Fruit fly (Drosophila melanogaster) whole organism, embryonic: Measurements from ENCODE around the gene CAHbeta.

Experiments
- CG11398 ChIP-seq: fragments of 200-800 bp; sonication (Bioruptor generic); optimal IDR thresholded peaks from 2 replicates; lab custom pipeline; 2016; ENCODE audit warnings: missing biosample characterization, missing genetic modification characterization
- CG12071 ChIP-seq: fragments of 200-800 bp; sonication (Bioruptor generic); optimal IDR thresholded peaks from 3 replicates; lab custom pipeline; 2018; ENCODE audit warnings: missing biosample characterization, mild to moderate bottlenecking, missing genetic modification characterization
- CG12155 ChIP-seq: fragments of 200-800 bp; sonication (Bioruptor generic); optimal IDR thresholded peaks from 3 replicates; lab custom pipeline; 2016; ENCODE audit warnings: missing biosample characterization, missing genetic modification characterization
- CG12236 ChIP-seq: fragments of 200-800 bp; sonication (Bioruptor generic); optimal IDR thresholded peaks from 2 replicates; lab custom pipeline; 2016; ENCODE audit warnings: missing biosample characterization, missing genetic modification characterization
- CG12744 ChIP-seq: fragments of 200-800 bp; sonication (Bioruptor generic); optimal IDR thresholded peaks from 2 replicates; lab custom pipeline; 2016; ENCODE audit warnings: missing biosample characterization, missing genetic modification characterization
- CG12942 ChIP-seq: fragments of 200-800 bp; sonication (Bioruptor generic); optimal IDR thresholded peaks from 3 replicates; lab custom pipeline; 2016; ENCODE audit warnings: missing biosample characterization, missing genetic modification characterization
- CG13775 ChIP-seq: fragments of 200-800 bp; sonication (Bioruptor generic); optimal IDR thresholded peaks from 3 replicates; lab custom pipeline; 2017; ENCODE audit warnings: missing biosample characterization, mild to moderate bottlenecking, missing genetic modification characterization
- CG14667 ChIP-seq: fragments of 200-800 bp; sonication (Bioruptor generic); IDR thresholded peaks from 2 replicates; pipeline ENCODE4 v1.3.6; 2022; ENCODE audit warnings: missing biosample characterization, missing genetic modification characterization
- CG17359 ChIP-seq: fragments of 200-800 bp; sonication (Bioruptor generic); optimal IDR thresholded peaks from 3 replicates; lab custom pipeline; 2018; ENCODE audit warnings: missing biosample characterization, mild to moderate bottlenecking, missing genetic modification characterization, moderate library complexity
- CG17568 ChIP-seq: fragments of 200-800 bp; sonication (Bioruptor generic); optimal IDR thresholded peaks from 2 replicates; lab custom pipeline; 2018; ENCODE audit warnings: missing biosample characterization, mild to moderate bottlenecking, missing genetic modification characterization, moderate library complexity
- CG17912 ChIP-seq: fragments of 200-800 bp; sonication (Bioruptor generic); optimal IDR thresholded peaks from 2 replicates; lab custom pipeline; 2018; ENCODE audit warnings: missing biosample characterization, mild to moderate bottlenecking, missing genetic modification characterization
- CG2116 ChIP-seq: fragments of 200-800 bp; sonication (Bioruptor generic); optimal IDR thresholded peaks from 3 replicates; lab custom pipeline; 2018; ENCODE audit warnings: missing biosample characterization, mild to moderate bottlenecking, missing genetic modification characterization
- CG2202 ChIP-seq: fragments of 200-800 bp; sonication (Bioruptor generic); optimal IDR thresholded peaks from 2 replicates; lab custom pipeline; 2018; ENCODE audit warnings: missing biosample characterization, mild to moderate bottlenecking, missing genetic modification characterization
- CG30431 ChIP-seq: fragments of 200-800 bp; sonication (Bioruptor generic); optimal IDR thresholded peaks from 2 replicates; lab custom pipeline; 2017; ENCODE audit warnings: missing biosample characterization, missing genetic modification characterization
- CG31441 ChIP-seq: fragments of 200-800 bp; sonication (Bioruptor generic); IDR thresholded peaks from 2 replicates; pipeline ENCODE4 v1.3.6; 2022; ENCODE audit warnings: missing biosample characterization, missing genetic modification characterization
- CG4404 ChIP-seq: fragments of 200-800 bp; sonication (Bioruptor generic); IDR thresholded peaks from 2 replicates; pipeline ENCODE4 v1.3.6; 2022; ENCODE audit warnings: missing biosample characterization, missing genetic modification characterization
- CG6175 ChIP-seq: fragments of 200-800 bp; sonication (Bioruptor generic); IDR thresholded peaks from 3 replicates; pipeline ENCODE4 v1.3.6; 2022; ENCODE audit warnings: missing biosample characterization, missing genetic modification characterization
- CG9797 ChIP-seq: fragments of 200-800 bp; sonication (Bioruptor generic); optimal IDR thresholded peaks from 3 replicates; lab custom pipeline; 2018; ENCODE audit warnings: missing biosample characterization, mild to moderate bottlenecking, missing genetic modification characterization
- Dip3 ChIP-seq: fragments of 200-800 bp; sonication (Bioruptor generic); optimal IDR thresholded peaks from 3 replicates; lab custom pipeline; 2016; ENCODE audit warnings: missing biosample characterization, missing genetic modification characterization
- Eip74EF ChIP-seq, 2 experiments: fragments of 200-800 bp in 1 of 2; fragments of >200 bp in 1 of 2; sonication (Bioruptor generic) in 1 of 2; optimal IDR thresholded peaks; 2 replicates each; lab custom pipeline; 2017 to 2019; ENCODE audit warnings: missing biosample characterization in 2 of 2, missing genetic modification characterization in 2 of 2, mild to moderate bottlenecking in 1 of 2, moderate library complexity in 1 of 2
- Hand ChIP-seq: fragments of 200-800 bp; sonication (Bioruptor generic); optimal IDR thresholded peaks from 2 replicates; lab custom pipeline; 2017; ENCODE audit warnings: mild to moderate bottlenecking, missing biosample characterization, missing genetic modification reagents, missing genetic modification characterization
- Hr51 ChIP-seq, 2 experiments: fragments of 200-800 bp; sonication (Bioruptor generic); optimal IDR thresholded peaks; 2 replicates in 1 of 2; 3 replicates in 1 of 2; lab custom pipeline; 2016 to 2018; ENCODE audit warnings: missing biosample characterization in 2 of 2, missing genetic modification characterization in 2 of 2, mild to moderate bottlenecking in 1 of 2, moderate library complexity in 1 of 2
- MESR4 ChIP-seq: fragments of 200-800 bp; sonication (Bioruptor generic); optimal IDR thresholded peaks from 2 replicates; lab custom pipeline; 2018; ENCODE audit warnings: missing biosample characterization, mild to moderate bottlenecking, missing genetic modification characterization, moderate library complexity
- Mrtf ChIP-seq: fragments of 200-800 bp; sonication (Bioruptor generic); IDR thresholded peaks from 3 replicates; pipeline ENCODE4 v1.3.6; 2022; ENCODE audit warnings: missing biosample characterization, missing genetic modification characterization
- Opbp ChIP-seq: fragments of 200-800 bp; sonication (Bioruptor generic); IDR thresholded peaks from 3 replicates; pipeline ENCODE4 v1.3.6; 2022; ENCODE audit warnings: missing biosample characterization, missing genetic modification characterization; ENCODE audit not compliant: partially characterized antibody
- Optix ChIP-seq: fragments of 200-800 bp; sonication (Bioruptor generic); IDR thresholded peaks from 3 replicates; pipeline ENCODE4 v1.3.6; 2022; ENCODE audit warnings: missing biosample characterization, missing genetic modification characterization
- Pdp1 ChIP-seq, 2 experiments: fragments of 200-800 bp; sonication (Bioruptor generic); optimal IDR thresholded peaks; 3 replicates each; lab custom pipeline; 2016; ENCODE audit warnings: missing biosample characterization in 2 of 2, missing genetic modification characterization in 2 of 2, mild to moderate bottlenecking in 1 of 2, moderate library complexity in 1 of 2
- Sox102F ChIP-seq: fragments of 200-800 bp; sonication (Bioruptor generic); optimal IDR thresholded peaks from 2 replicates; lab custom pipeline; 2018; ENCODE audit warnings: missing biosample characterization, mild to moderate bottlenecking, missing genetic modification characterization, moderate library complexity
- Sry-β ChIP-seq: fragments of 200-800 bp; sonication (Bioruptor generic); optimal IDR thresholded peaks from 2 replicates; lab custom pipeline; 2018; ENCODE audit warnings: missing biosample characterization, mild to moderate bottlenecking, missing genetic modification characterization, moderate library complexity
- abd-A ChIP-seq: fragments of 200-800 bp; sonication (Bioruptor generic); optimal IDR thresholded peaks from 3 replicates; lab custom pipeline; 2019; ENCODE audit warnings: missing biosample characterization, mild to moderate bottlenecking, missing genetic modification characterization, moderate library complexity
- ara ChIP-seq: fragments of 200-800 bp; sonication (Bioruptor generic); IDR thresholded peaks from 2 replicates; pipeline ENCODE4 v1.3.6; 2022; ENCODE audit warnings: missing biosample characterization, missing genetic modification characterization
- br ChIP-seq: fragments of >200 bp; optimal IDR thresholded peaks from 2 replicates; lab custom pipeline; 2017
- chn ChIP-seq: fragments of 200-800 bp; sonication (Bioruptor generic); optimal IDR thresholded peaks from 2 replicates; lab custom pipeline; 2016; ENCODE audit warnings: missing biosample characterization, missing genetic modification characterization
- crol ChIP-seq: fragments of 200-800 bp; sonication (Bioruptor generic); IDR thresholded peaks from 2 replicates; pipeline ENCODE4 v1.3.6; 2022; ENCODE audit warnings: missing biosample characterization, missing genetic modification characterization
- da ChIP-seq: fragments of 200-800 bp; sonication (Bioruptor generic); optimal IDR thresholded peaks from 2 replicates; lab custom pipeline; 2016; ENCODE audit warnings: missing biosample characterization, missing genetic modification characterization
- dan ChIP-seq: fragments of 200-800 bp; sonication (Bioruptor generic); IDR thresholded peaks from 2 replicates; pipeline ENCODE4 v1.3.6; 2022; ENCODE audit warnings: missing biosample characterization, missing genetic modification characterization
- dpn ChIP-seq, 2 experiments: fragments of 200-800 bp; sonication (Bioruptor generic); optimal IDR thresholded peaks; 3 replicates each; lab custom pipeline; 2016; ENCODE audit warnings: missing biosample characterization in 2 of 2, missing genetic modification characterization in 2 of 2
- en ChIP-seq: fragments of 200-800 bp; sonication (Bioruptor generic); optimal IDR thresholded peaks from 2 replicates; lab custom pipeline; 2016; ENCODE audit warnings: missing biosample characterization, missing genetic modification characterization
- gcm ChIP-seq: fragments of 200-800 bp; sonication (Bioruptor generic); optimal IDR thresholded peaks from 2 replicates; lab custom pipeline; 2019; ENCODE audit warnings: missing biosample characterization, mild to moderate bottlenecking, missing genetic modification characterization, moderate library complexity
- h ChIP-seq: fragments of >200 bp; optimal IDR thresholded peaks from 2 replicates; lab custom pipeline; 2017
- hkb ChIP-seq, 2 experiments: fragments of 200-800 bp in 1 of 2; fragments of >200 bp in 1 of 2; sonication (Bioruptor generic) in 1 of 2; IDR thresholded peaks in 1 of 2; optimal IDR thresholded peaks in 1 of 2; 2 replicates each; pipeline versions ENCODE4 v1.3.6 to Lab custom; 2017 to 2022; ENCODE audit warnings: missing biosample characterization in 1 of 2, missing genetic modification characterization in 1 of 2
- luna ChIP-seq: fragments of 200-800 bp; sonication (Bioruptor generic); optimal IDR thresholded peaks from 2 replicates; lab custom pipeline; 2016; ENCODE audit warnings: missing biosample characterization, missing genetic modification characterization
- mirr ChIP-seq: fragments of 200-800 bp; sonication (Bioruptor generic); optimal IDR thresholded peaks from 3 replicates; lab custom pipeline; 2018; ENCODE audit warnings: missing biosample characterization, mild to moderate bottlenecking, missing genetic modification characterization
- org-1 ChIP-seq: fragments of 200-800 bp; sonication (Bioruptor generic); optimal IDR thresholded peaks from 2 replicates; lab custom pipeline; 2017; ENCODE audit warnings: missing biosample characterization, missing genetic modification characterization
- phol ChIP-seq: fragments of 200-800 bp; sonication (Bioruptor generic); optimal IDR thresholded peaks from 3 replicates; lab custom pipeline; 2018; ENCODE audit warnings: missing biosample characterization, mild to moderate bottlenecking, missing genetic modification characterization, moderate library complexity
- pum ChIP-seq: fragments of 200-800 bp; sonication (Bioruptor generic); optimal IDR thresholded peaks from 2 replicates; lab custom pipeline; 2016; ENCODE audit warnings: missing biosample characterization, missing genetic modification characterization
- repo ChIP-seq: fragments of 200-800 bp; sonication (Bioruptor generic); optimal IDR thresholded peaks from 2 replicates; lab custom pipeline; 2016; ENCODE audit warnings: missing biosample characterization, missing genetic modification characterization
- slbo ChIP-seq: fragments of 200-800 bp; sonication (Bioruptor generic); IDR thresholded peaks from 2 replicates; pipeline ENCODE4 v1.3.6; 2022; ENCODE audit warnings: missing biosample characterization, missing genetic modification characterization
- tup ChIP-seq: fragments of 200-800 bp; sonication (Bioruptor generic); optimal IDR thresholded peaks from 2 replicates; lab custom pipeline; 2016; ENCODE audit warnings: missing biosample characterization, mild to moderate bottlenecking, missing genetic modification characterization, moderate library complexity
- tx ChIP-seq: fragments of 200-800 bp; sonication (Bioruptor generic); optimal IDR thresholded peaks from 2 replicates; lab custom pipeline; 2016; ENCODE audit warnings: missing biosample characterization, missing genetic modification characterization
- unpg ChIP-seq: fragments of 200-800 bp; sonication (Bioruptor generic); optimal IDR thresholded peaks from 3 replicates; lab custom pipeline; 2018; ENCODE audit warnings: missing biosample characterization, mild to moderate bottlenecking, missing genetic modification characterization, moderate library complexity

CAHbeta gene

DNA sequence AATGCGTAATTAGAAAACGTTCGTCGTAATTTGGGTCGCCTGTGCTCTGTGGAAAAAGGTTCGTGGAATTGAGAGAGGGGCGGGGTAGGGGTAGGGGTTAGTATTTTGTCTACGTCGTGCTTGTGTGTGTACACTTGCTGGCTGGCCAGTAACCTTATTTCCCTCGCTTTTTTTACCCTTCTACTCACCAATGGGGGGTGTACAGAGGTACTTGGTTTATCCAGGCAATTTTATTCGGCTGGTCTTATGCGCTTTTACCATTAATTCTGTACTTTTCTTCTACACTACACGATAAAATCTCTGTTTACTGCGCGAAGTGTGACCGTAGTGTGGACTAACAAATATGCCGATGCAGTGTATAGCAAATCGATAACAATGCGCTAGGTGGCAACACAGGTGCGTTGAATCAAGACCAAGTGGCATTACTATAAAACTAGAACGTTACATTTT lies 39.1 kb downstream of the CAHbeta start, which contains the start of gene tgo (continued):
- TF ChIP-seq Hr51 (GFP tag; optimal IDR thresholded peaks at IDR 0.05; lab: Kevin White, UChicago) (no peak), Sox102F (GFP tag; lab: Kevin White, UChicago) (no peak), Dip3 (GFP tag; lab: Kevin White, UChicago) (no peak), CG12744 (GFP tag; lab: Kevin White, UChicago) (no peak), CG17912 (no peak), Eip74EF (GFP tag; optimal IDR thresholded peaks at IDR 0.05; lab: Kevin White, UChicago) (no peak), Sry-β (GFP tag; lab: Kevin White, UChicago) (no peak), CG17568 (GFP tag; lab: Kevin White, UChicago) (no peak), Optix (GFP tag; lab: Robert Waterston, UW) (no peak), dan (no peak), h (lab: Kevin White, UChicago) (no peak), slbo (GFP tag; lab: Robert Waterston, UW) (no peak), CG11398 (GFP tag; lab: Kevin White, UChicago) (no peak), org-1 (GFP tag; lab: Kevin White, UChicago) (no peak), CG2202 (tag; lab: Kevin White, UChicago) (no peak), unpg (GFP tag; lab: Kevin White, UChicago) (no peak), gcm (peak; percentile 36), dpn (GFP tag; optimal IDR thresholded peaks at IDR 0.05; lab: Kevin White, UChicago) (no peak), tup (GFP tag; lab: Kevin White, UChicago) (no peak), da (GFP tag; lab: Kevin White, UChicago) (no peak), phol (tag; lab: Kevin White, UChicago) (peak; percentile 63), ara (GFP tag; lab: Robert Waterston, UW) (no peak), Hand (GFP tag; lab: Kevin White, UChicago) (no peak), br (lab: Kevin White, UChicago) (no peak), CG9797 (GFP tag; lab: Kevin White, UChicago) (peak; percentile 94), CG14667 (GFP tag; lab: Robert Waterston, UW) (no peak), chn (GFP tag; lab: Kevin White, UChicago) (no peak), Mrtf (GFP tag; lab: Robert Waterston, UW) (no peak), CG31441 (GFP tag; lab: Robert Waterston, UW) (no peak), Pdp1 (GFP tag; optimal IDR thresholded peaks at IDR 0.05; lab: Kevin White, UChicago) (peak in 1 of 2 experiments; percentile 53), CG6175 (GFP tag; lab: Robert Waterston, UW) (no peak), CG12071 (GFP tag; lab: Kevin White, UChicago) (no peak), CG4404 (GFP tag; lab: Robert Waterston, UW) (no peak), abd-A (tag; lab: Kevin White, UChicago) (no peak), hkb (optimal IDR thresholded peaks at IDR 0.05; lab: Kevin White, UChicago) (no peak), hkb (GFP tag; IDR thresholded peaks at IDR 0.05; lab: Robert Waterston, UW) (no peak), repo (no peak), en (GFP tag; lab: Kevin White, UChicago) (no peak), CG2116 (peak; percentile 65), CG12942 (GFP tag; lab: Kevin White, UChicago) (no peak), MESR4 (GFP tag; lab: Kevin White, UChicago) (peak; percentile 96), Opbp (GFP tag; lab: Robert Waterston, UW) (peak; percentile 58; the same call in 2 of the 3 replicates), CG17359 (tag; lab: Kevin White, UChicago) (peak; percentile 11), crol (peak; percentile 98), CG12236 (GFP tag; lab: Kevin White, UChicago) (no peak), CG12155 (GFP tag; lab: Kevin White, UChicago) (peak; percentile 3), pum (GFP tag; lab: Kevin White, UChicago) (no peak), mirr (GFP tag; lab: Kevin White, UChicago) (peak; percentile 25), luna (no peak), tx (GFP tag; lab: Kevin White, UChicago) (no peak), CG30431 (no peak), CG13775 (GFP tag; lab: Kevin White, UChicago) (no peak)
